Fruit fly (Drosophila melanogaster) Kc167 (cell line): Measurements from ENCODE around the gene sky.

Experiments
- Myc ChIP-seq: fragments of >200 bp; optimal IDR thresholded peaks from 2 replicates; lab custom pipeline; 2017; ENCODE audit warnings: missing external identifiers
- Sin3A ChIP-seq: fragments of >200 bp; optimal IDR thresholded peaks from 2 replicates; lab custom pipeline; 2018; ENCODE audit warnings: missing external identifiers
- h ChIP-seq: fragments of >200 bp; optimal IDR thresholded peaks from 3 replicates; lab custom pipeline; 2018; ENCODE audit warnings: missing external identifiers
- insv ChIP-seq: fragments of >200 bp; optimal IDR thresholded peaks from 3 replicates; lab custom pipeline; 2018; ENCODE audit warnings: missing external identifiers
- psq ChIP-seq: fragments of >200 bp; optimal IDR thresholded peaks from 2 replicates; lab custom pipeline; 2017; ENCODE audit warnings: missing external identifiers
- ttk ChIP-seq: sonication (Bioruptor generic); optimal IDR thresholded peaks from 2 replicates; lab custom pipeline; 2017; ENCODE audit warnings: missing external identifiers

sky gene

DNA sequence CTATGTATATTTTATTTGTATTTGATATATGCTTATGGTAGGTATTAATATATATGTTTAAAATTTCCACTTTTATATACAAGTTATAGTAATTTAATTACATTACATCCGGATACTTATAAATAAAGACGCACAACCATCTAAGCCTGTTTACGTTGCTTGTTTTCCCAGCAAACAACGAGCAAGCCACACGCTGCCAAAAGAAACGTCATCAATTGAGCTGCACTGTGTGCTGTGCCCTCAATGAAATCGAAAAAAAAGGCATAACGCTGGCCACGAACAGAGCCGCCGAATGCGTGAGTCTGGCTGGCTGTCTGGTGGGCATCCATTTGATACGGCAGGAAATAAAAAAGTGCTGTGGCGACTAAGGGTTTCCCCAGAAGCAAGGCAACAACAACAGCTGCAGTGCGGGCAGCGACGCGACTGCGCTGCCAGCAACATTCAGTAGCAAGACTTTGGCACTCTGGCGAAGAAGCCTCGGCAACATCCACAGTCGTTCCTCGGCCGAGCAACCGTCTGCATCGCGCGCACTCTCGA is 66.6 kb downstream of the sky start, which contains the start of gene twit:
Gene twit, plus strand, starts transcription at position 487 of the 537 bp plus-strand sequence.
- TF ChIP-seq Sin3A: no peak
- TF ChIP-seq ttk: no peak
- no peak for TF ChIP-seq h
- TF ChIP-seq psq: no peak

DNA sequence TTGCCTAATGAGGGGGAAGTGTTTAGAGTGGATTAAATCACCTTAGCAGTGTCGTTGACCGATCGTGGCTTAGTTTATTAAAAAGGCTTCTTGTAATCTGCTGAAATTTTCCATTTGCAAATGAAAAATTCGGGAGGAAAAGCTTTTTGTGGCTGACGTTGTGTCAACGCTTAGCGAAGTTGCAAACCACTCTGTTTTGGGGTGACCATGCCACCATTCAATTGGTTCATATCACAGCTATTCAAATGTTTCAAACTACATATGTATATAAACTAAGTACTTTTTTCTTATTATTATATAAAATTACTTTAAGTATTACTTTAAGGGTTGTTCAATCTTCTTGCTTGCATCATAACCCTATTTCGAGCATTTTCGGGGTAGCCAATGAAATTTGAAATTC is 67.1 kb downstream of the sky start:
- TF ChIP-seq h: no peak
- no peak for TF ChIP-seq psq
- no peak for TF ChIP-seq ttk
- no peak for TF ChIP-seq insv (lab: Kevin White, UChicago)
- TF ChIP-seq Sin3A: no peak
- TF ChIP-seq Myc (lab: Kevin White, UChicago): no peak

DNA sequence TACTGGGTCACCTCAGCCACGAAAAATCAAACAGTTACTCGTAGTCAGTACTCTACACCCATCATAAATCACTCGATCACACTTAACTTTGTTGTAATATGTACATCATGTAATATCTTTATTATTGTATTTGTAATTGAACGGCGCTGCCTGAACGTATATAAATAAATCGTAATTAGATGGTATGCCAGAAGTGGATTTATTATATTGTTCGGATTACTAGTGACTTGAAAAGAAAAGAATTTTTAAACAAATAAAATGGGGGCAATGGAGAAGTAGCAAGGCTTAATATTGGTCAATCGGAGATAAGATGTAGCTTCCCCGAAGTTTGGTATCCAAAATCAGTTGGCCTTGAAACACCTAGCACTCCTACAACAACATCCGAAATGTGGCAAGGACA is 69.7 kb downstream of the sky start, which contains the start of gene CG14402:
Gene CG14402, plus strand, starts transcription at position 301 of the 400 bp plus-strand sequence.
- no peak for TF ChIP-seq psq
- no peak for TF ChIP-seq ttk
- TF ChIP-seq Myc (lab: Kevin White, UChicago): no peak
- TF ChIP-seq insv (lab: Kevin White, UChicago): no peak
- no peak for TF ChIP-seq h
- TF ChIP-seq Sin3A: no peak

DNA sequence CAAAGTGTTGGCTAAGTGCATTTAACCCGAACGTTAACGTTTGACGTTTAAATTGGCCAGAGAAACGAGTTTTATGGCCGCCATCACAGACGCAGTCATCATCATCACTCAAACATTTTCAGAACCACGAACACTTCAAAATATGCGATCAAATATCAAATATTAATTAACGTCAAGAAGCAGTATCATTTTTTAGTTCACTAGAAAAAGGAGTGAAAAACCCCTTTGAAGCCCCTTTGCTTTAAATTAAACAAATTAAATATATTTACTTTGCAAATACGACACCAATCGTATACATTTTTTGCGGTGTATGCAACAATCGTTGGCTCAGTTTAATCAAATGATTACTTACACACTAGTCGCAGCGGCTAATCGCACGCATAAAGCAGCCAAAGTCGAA is 74.3 kb downstream of the sky start:
- TF ChIP-seq Sin3A (no peak), insv (lab: Kevin White, UChicago) (no peak), psq (no peak), Myc (lab: Kevin White, UChicago) (no peak), ttk (no peak), h (no peak)

DNA sequence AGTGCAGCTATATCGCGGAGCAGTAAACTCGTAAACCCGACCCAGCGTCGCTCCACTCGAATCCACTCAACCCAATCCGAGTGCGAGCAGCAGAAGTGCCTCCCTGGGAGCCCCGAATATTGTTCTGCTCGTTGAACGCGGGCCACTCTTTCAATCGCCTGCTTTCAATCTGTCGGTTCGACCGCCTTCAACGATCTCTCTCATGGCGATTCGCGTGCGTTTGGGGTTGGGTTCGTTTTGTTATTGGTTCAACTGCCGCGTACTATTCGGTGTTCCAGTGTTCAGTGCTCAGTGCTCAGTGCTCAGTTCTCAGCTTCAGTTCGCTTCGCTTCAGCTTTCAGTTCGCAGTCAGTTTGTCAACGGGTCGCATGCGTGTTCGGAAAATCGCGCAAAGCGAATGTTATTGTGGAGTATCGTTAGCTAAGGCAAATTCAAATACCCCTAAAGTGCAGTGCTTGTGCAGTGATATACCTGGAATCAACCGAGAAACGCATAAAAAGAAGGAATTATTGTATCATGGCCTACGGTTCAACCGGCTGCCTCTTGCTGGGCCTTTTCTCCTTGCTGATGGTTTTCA is 78.2 kb downstream of the sky start, which contains the start of gene CG31676:
Gene CG31676, plus strand, starts transcription at position 289 of the 577 bp plus-strand sequence.
- TF ChIP-seq psq (no peak), Myc (lab: Kevin White, UChicago) (no peak), ttk (no peak), Sin3A (no peak), h (no peak), insv (lab: Kevin White, UChicago) (no peak)

DNA sequence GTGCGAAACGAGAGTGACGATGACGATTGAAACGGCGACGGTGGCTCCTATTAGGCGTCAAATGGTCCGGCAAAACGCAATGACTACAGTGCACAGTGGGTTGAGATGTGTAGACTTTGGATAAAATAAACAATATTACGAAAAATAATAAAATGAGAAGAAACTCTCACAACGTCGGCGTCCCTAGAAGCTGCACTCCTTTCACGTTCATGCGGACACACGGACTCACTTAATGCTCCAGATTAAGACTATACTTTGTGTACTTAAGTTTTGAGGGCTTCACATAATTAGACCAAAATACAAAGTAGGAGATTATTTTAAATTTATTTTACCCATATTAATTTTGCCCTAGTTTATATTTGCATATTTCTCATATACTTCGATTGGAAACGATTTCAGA is 78.7 kb downstream of the sky start:
- TF ChIP-seq insv (lab: Kevin White, UChicago): no peak
- TF ChIP-seq Sin3A: no peak
- TF ChIP-seq Myc (lab: Kevin White, UChicago): no peak
- TF ChIP-seq h: no peak
- TF ChIP-seq psq: no peak
- TF ChIP-seq ttk: no peak

DNA sequence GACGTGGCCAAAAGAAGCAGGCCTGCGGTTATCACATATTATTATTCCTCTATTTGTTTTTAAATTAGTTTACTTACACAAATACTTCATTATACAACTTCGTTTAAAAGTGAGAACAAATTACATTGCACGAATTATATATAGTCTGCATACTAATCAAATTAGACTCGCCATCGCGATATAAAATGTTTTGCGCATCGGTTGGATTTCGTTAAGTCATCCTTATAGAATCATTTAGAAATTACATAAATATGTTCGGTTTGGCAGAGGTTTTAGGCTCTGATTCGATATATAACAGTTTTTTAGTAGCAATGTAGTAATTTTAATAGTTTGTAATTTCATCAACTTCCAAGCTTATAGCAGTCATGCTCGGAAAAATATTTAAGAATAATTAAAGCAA is 80.8 kb downstream of the sky start, which contains the start of gene Spn38F:
Gene Spn38F, minus strand, starts transcription at position 101 of the 400 bp plus-strand sequence.
- no peak for TF ChIP-seq insv (lab: Kevin White, UChicago)
- TF ChIP-seq psq: no peak
- no peak for TF ChIP-seq h
- no peak for TF ChIP-seq Myc (lab: Kevin White, UChicago)
- TF ChIP-seq Sin3A: no peak
- no peak for TF ChIP-seq ttk

DNA sequence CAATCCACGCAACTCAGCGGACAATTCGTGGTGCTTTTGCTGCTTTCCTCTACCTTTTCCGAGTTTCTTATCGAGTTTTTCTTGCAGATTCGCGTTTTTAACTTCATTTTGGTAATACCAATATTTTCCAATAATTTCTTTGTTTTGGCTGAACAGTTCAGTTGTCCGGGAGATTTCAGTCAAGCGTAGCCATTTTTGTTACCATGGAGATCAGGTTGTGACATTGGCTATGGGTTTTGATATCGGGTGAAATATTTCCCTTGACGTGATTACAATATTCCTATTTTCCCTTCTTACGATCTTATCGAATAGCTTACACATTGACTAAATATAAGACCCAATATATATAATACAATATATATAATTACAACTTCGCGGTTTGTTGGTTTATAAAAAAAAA is 83.2 kb downstream of the sky start, which contains the start of gene Oseg5:
Gene Oseg5, minus strand, starts transcription at position 340 of the 400 bp plus-strand sequence.
- TF ChIP-seq psq (no peak), insv (lab: Kevin White, UChicago) (no peak), h (no peak), Myc (lab: Kevin White, UChicago) (no peak), ttk (no peak), Sin3A (no peak)

DNA sequence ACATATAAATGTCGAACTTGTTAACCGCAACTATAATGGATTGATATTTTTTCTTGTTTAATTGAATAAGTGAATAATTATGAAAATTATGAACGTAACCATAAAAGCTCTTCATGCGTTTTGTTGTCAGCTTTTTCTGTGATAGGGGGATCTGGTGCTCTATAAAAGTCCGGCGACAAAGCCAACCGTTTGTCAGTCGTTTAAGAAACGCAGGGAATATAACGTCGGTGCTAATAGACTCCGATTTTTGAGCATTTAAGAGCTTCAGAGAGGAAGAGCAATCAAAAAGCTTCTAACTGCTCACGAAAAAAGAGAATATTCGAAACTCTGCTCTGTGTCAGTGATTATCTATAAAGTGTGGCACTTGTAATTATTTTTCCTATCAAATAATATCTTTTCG is 87.7 kb downstream of the sky start, which contains the start of gene CG31674:
Gene CG31674, plus strand, starts transcription at position 203 of the 400 bp plus-strand sequence.
- TF ChIP-seq ttk: no peak
- no peak for TF ChIP-seq insv (lab: Kevin White, UChicago)
- TF ChIP-seq Myc (lab: Kevin White, UChicago): no peak
- TF ChIP-seq psq: no peak
- no peak for TF ChIP-seq Sin3A
- TF ChIP-seq h: no peak

DNA sequence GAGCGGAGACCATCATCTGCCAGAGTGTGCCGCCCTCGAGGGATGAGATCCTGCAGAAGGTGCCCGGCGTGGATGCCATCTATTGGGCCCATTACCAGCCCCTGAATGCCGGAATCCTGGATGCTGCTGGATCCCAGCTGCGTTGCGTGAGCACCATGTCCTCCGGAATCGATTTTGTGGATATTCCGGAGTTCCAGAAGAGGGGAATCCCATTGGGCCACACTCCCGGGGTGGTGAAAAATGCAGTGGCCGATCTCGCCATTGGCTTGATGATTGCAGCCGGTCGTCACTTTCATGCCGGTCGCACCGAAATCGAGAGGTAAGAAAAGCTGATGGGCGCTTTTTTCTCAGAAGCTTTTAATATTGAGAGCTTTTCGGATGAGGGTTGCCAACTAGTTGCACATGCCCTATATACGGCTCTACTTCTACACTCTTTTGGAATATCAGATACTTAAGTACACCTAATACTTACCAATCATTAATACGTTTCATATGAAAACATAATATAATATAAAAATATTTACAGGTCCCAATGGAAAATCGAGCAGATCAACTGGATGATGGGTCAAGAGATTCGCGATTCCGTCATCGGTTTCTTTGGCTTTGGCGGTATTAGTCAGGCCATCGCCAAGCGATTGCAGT is 88.9 kb downstream of the sky start:
- TF ChIP-seq Sin3A (no peak), Myc (lab: Kevin White, UChicago) (no peak), h (no peak), insv (lab: Kevin White, UChicago) (no peak), ttk (no peak), psq (no peak)

DNA sequence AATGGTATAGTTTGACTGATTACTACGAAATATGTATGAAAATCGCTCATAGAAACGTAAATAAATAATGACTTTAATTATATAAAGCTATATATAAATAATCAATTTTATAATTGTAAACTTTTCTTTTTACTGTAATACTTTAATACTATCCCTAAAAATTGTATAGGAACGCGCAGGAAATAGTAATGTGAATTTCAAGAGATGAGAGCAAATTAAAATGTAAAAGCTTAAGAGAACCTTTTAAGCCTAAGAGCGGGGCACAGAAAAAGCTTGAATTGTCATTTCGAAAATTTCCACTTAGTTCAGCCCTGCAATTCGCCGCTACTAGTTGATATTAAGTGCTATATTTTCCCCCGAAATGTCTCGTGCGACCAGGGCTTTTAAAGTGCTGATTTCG is 89.4 kb downstream of the sky start, which contains the start of gene CG31673:
Gene CG31673, plus strand, starts transcription at position 301 of the 400 bp plus-strand sequence.
- TF ChIP-seq Myc (lab: Kevin White, UChicago): no peak
- TF ChIP-seq psq: no peak
- TF ChIP-seq Sin3A: no peak
- no peak for TF ChIP-seq ttk
- no peak for TF ChIP-seq insv (lab: Kevin White, UChicago)
- no peak for TF ChIP-seq h

DNA sequence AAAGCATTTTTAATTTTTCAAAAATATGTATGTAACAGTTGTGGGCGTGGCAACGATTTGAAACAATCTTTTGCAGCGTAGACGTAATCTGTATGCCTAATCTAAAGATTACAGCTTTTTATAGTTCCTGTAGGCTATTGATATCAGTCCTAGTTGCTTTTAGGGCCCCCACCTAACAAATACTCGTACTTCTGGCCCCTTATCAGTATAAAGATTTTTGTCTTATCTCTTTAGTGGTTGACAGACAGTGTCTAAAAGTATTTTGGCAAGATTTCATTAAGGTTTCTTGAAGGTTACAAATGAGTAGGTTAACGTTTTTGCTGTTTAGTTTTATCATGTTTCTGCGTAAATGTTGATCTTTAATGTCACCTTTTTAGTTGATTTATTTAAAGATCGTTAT is 90.0 kb downstream of the sky start:
- TF ChIP-seq h (no peak), psq (no peak), Myc (lab: Kevin White, UChicago) (no peak), insv (lab: Kevin White, UChicago) (no peak), Sin3A (no peak), ttk (no peak)

DNA sequence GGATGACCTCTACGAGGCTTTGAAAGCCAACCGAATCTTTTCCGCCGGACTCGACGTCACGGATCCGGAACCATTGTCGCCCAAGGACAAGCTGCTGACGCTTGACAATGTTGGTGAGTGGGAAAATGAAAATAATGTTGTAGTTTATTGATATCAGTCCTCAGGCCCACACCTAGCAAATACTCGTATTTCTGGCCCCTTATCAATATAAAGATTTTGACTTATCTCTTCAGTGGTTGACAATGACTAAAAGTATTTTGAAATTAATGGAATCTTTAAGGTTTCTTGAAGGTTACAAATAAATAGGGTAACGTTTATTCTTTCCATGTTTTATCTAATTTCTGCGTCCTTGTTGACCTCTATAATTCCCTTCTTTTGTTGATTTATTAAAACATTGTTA is 91.7 kb downstream of the sky start:
- TF ChIP-seq ttk (no peak), h (no peak), Sin3A (no peak), Myc (lab: Kevin White, UChicago) (no peak)
